Fruit fly (Drosophila melanogaster): ENCODE measurements around the gene Pex14.

Gene Pex14

DNA sequence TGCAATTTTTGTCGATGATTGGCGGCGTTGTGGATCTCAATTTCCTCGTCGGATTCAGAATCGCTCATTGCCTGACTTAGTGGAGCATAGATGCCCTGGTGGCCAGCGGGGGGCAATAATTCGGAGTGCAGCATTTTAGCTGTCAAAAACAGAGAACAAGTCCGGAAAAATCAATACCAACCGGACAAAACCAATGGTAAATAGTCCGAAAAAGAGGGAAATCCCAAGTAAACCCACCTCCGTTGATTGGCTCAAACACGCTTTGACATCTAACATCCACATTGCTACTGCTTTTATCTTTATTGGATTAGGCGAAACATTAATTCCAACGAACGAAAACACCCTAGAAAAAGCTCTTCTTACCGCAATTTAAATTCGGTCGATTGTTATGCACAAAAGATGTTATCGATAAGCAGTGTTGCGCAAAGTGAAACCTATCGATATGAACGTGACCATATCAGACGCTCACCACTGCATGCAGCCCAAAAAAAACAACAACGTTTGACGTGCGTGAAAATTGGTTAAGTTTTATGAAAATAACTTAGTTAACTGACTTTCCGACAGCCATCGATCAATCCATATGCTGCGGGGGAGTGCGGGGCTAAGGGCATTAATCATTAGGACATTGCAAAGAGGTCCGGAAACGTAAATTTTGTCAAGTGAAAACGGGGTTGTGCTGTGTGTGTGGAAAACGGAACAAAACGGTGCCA lies 37.2 kb downstream of the Pex14 start, which contains the start of the genes CG3618 and Pka-R1:
Gene CG3618 (minus strand): TSS at position 410 of the 710 bp plus-strand sequence.
Gene Pka-R1 (plus strand): TSS at position 453 of the 710 bp plus-strand sequence.
- no peak for TF ChIP-seq ttk (optimal IDR thresholded peaks at IDR 0.05)
- TF ChIP-seq Sin3A (optimal IDR thresholded peaks at IDR 0.05): no peak
- TF ChIP-seq insv (optimal IDR thresholded peaks at IDR 0.05): no peak
- no peak for TF ChIP-seq h (optimal IDR thresholded peaks at IDR 0.05)
- no peak for TF ChIP-seq Myc (optimal IDR thresholded peaks at IDR 0.05)
- TF ChIP-seq psq (optimal IDR thresholded peaks at IDR 0.05): no peak

DNA sequence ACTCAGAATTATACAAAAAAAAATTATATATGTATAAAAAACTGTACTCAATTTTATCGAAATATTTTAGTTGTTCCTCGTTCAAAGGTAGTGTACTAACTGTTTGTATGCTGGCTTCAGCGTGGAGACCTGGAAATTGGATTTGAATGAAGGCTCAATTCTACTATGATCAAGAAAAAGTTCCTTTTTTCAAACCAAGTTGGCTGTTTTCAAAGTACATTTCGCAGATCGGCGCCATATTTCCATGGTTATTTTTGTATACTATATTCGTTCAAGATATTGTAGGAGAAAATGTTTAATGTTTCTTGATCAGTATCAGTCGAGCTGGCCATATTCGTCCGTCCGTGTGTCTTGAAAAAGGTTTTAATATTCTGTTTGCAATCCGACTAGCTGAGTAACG lies 39.3 kb downstream of the Pex14 start, which contains the start of gene Mst77F:
Gene Mst77F (minus strand): TSS at position 101 of the 400 bp plus-strand sequence.
- TF ChIP-seq insv (optimal IDR thresholded peaks at IDR 0.05) (no peak), psq (optimal IDR thresholded peaks at IDR 0.05) (no peak)

DNA sequence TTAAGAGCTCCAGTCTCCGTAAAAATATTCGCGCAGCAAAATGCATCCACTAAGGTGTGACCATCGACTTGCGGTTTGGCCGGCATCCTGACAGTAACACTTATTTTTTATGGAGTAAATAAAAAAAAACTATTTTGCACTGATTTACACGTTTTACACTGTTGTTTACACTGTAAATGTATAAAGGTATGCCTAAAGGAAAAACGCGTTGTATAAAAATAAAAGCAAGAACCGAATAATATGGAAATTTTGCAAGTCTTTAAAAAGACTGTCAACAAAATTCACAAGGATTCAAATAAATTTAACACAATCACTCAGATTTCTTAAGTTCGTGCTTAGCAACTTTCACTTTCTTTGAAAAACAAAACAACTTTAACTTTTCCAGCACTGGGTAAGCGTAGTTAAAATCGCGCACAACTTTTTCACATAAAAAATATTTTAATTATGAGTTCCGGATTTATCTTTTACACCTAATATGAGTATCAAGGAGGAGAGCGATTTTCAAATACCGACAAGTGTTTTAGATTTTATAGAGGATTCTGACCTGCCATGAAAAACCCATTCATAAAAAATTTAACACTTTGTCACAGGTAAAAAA lies 44.7 kb downstream of the Pex14 start:
- TF ChIP-seq insv (optimal IDR thresholded peaks at IDR 0.05) (no peak), Sin3A (optimal IDR thresholded peaks at IDR 0.05) (no peak), psq (optimal IDR thresholded peaks at IDR 0.05) (no peak), ttk (optimal IDR thresholded peaks at IDR 0.05) (no peak), h (optimal IDR thresholded peaks at IDR 0.05) (no peak), Myc (optimal IDR thresholded peaks at IDR 0.05) (no peak)

DNA sequence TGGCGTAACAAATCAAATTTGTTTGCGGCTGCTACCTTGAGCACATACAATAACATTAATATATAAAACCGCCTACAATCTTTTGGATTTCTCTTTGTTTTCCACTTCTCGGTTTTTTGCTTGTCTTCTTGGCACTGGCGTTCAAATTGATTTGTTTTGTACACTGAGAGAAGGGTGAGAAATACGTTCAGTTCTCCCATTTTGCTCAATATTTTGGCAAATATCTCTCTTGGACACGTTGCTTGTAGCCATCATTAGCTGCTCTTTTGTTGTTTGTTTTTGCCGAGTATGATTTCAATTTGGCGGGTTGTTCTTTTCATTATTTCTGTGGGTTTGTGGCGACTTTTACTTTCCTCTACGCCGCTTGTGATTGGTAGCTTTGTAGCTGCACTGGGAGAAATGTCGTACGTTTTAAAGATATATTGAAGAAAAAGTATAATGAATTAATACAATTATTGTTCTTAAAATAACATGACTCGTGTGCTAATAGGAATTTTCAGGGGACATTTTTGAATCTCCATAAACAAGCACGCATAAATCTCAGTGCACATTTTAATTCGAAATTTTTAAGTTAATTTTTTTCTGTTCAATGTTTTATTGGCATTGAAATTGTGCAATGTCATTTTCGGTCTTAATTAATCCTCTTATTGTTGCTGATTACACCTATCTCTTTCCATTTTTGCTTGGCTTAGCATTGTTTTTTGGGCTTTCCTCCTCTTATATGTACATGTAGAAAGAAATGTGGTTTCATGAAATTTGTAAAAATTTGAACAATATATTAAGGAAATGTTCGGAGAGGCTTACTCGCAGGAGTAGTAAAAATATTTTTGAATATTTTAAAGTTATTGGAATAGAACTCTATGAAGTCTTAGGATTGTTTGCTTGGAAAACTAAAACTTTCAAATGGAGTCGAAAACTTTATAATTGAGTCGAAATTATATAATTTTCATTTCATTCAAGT lies 48.6 kb downstream of the Pex14 start:
- no peak for TF ChIP-seq insv (optimal IDR thresholded peaks at IDR 0.05)
- no peak for TF ChIP-seq Sin3A (optimal IDR thresholded peaks at IDR 0.05)

- TF ChIP-seq psq (optimal IDR thresholded peaks at IDR 0.05): no peak
- TF ChIP-seq Sin3A (optimal IDR thresholded peaks at IDR 0.05): no peak
- no peak for TF ChIP-seq h (optimal IDR thresholded peaks at IDR 0.05)
- no peak for TF ChIP-seq ttk (optimal IDR thresholded peaks at IDR 0.05)
- TF ChIP-seq insv (optimal IDR thresholded peaks at IDR 0.05): no peak
- no peak for TF ChIP-seq Myc (optimal IDR thresholded peaks at IDR 0.05)
Measured at dm6 chr3L:20827962-20828361, 49.4 kb downstream of the Pex14 start.

All from Kc167 (cell line).